Worm (Caenorhabditis elegans) whole organism, L3 larva: ENCODE results near the gene T05C12.11.

Experiments
- ama-1 ChIP-seq: fragments of 150-350 bp; optimal IDR thresholded peaks from 2 replicates; lab custom pipeline; 2018
- ceh-16 ChIP-seq: sonication (generic microtip); optimal IDR thresholded peaks from 2 replicates; lab custom pipeline; 2017; ENCODE audit warnings: missing biosample characterization, missing genetic modification characterization
- ceh-82 ChIP-seq: fragments of 150-350 bp; optimal IDR thresholded peaks from 2 replicates; lab custom pipeline; 2014; ENCODE audit warnings: missing biosample characterization, missing genetic modification characterization
- ceh-9 ChIP-seq: sonication (generic microtip); optimal IDR thresholded peaks from 2 replicates; lab custom pipeline; 2018; ENCODE audit warnings: missing biosample characterization, missing genetic modification characterization
- elt-1 ChIP-seq: fragments of 150-350 bp; optimal IDR thresholded peaks from 2 replicates; lab custom pipeline; 2014; ENCODE audit warnings: missing biosample characterization, missing genetic modification characterization
- elt-2 ChIP-seq: sonication (generic microtip); optimal IDR thresholded peaks from 2 replicates; lab custom pipeline; 2016; ENCODE audit warnings: missing genetic modification reagents, mild to moderate bottlenecking, missing genetic modification characterization, missing compliant biosample characterization
- eor-1 ChIP-seq, 2 experiments: fragments of 150-350 bp; optimal IDR thresholded peaks; 2 replicates each; lab custom pipeline; 2014 to 2018; ENCODE audit warnings: missing biosample characterization in 2 of 2, missing genetic modification characterization in 2 of 2
- fkh-2 ChIP-seq: fragments of 150-350 bp; optimal IDR thresholded peaks from 2 replicates; lab custom pipeline; 2014; ENCODE audit warnings: missing biosample characterization, missing genetic modification reagents, missing genetic modification characterization
- hmg-11 ChIP-seq: sonication (generic microtip); optimal IDR thresholded peaks from 2 replicates; lab custom pipeline; 2016; ENCODE audit warnings: missing genetic modification characterization, missing compliant biosample characterization
- jun-1 ChIP-seq: fragments of 150-350 bp; optimal IDR thresholded peaks from 2 replicates; lab custom pipeline; 2014; ENCODE audit warnings: missing biosample characterization, missing genetic modification reagents, missing genetic modification characterization
- lin-15B ChIP-seq: fragments of 150-350 bp; optimal IDR thresholded peaks from 2 replicates; lab custom pipeline; 2014; ENCODE audit warnings: missing biosample characterization, missing genetic modification characterization
- lin-39 ChIP-seq: fragments of 150-350 bp; optimal IDR thresholded peaks from 2 replicates; lab custom pipeline; 2018; ENCODE audit warnings: missing biosample characterization, missing genetic modification reagents, missing genetic modification characterization
- lsy-12 ChIP-seq: sonication (generic microtip); optimal IDR thresholded peaks from 2 replicates; lab custom pipeline; 2016; ENCODE audit warnings: mild to moderate bottlenecking, missing genetic modification characterization, missing compliant biosample characterization
- mdl-1 ChIP-seq: fragments of 150-350 bp; optimal IDR thresholded peaks from 2 replicates; lab custom pipeline; 2014; ENCODE audit warnings: missing biosample characterization, missing genetic modification characterization
- mml-1 ChIP-seq: fragments of 150-350 bp; sonication (generic microtip); optimal IDR thresholded peaks from 3 replicates; lab custom pipeline; 2014; ENCODE audit warnings: missing biosample characterization, missing genetic modification characterization
- nfya-1 ChIP-seq: sonication (generic microtip); optimal IDR thresholded peaks from 2 replicates; lab custom pipeline; 2017; ENCODE audit warnings: missing genetic modification characterization, mild to moderate bottlenecking, missing compliant biosample characterization, antibody characterized with exemption, moderate library complexity; ENCODE audit not compliant: insufficient read depth
- nhr-11 ChIP-seq: fragments of 150-350 bp; optimal IDR thresholded peaks from 2 replicates; lab custom pipeline; 2014; ENCODE audit warnings: missing biosample characterization, missing genetic modification characterization
- nhr-23 ChIP-seq: fragments of 150-350 bp; optimal IDR thresholded peaks from 2 replicates; lab custom pipeline; 2014; ENCODE audit warnings: missing biosample characterization, missing genetic modification reagents, missing genetic modification characterization
- nhr-25 ChIP-seq: sonication (generic microtip); optimal IDR thresholded peaks from 2 replicates; lab custom pipeline; 2017; ENCODE audit warnings: missing biosample characterization, missing genetic modification characterization
- nhr-43 ChIP-seq: sonication (generic microtip); optimal IDR thresholded peaks from 2 replicates; lab custom pipeline; 2016; ENCODE audit warnings: mild to moderate bottlenecking, missing genetic modification characterization, missing compliant biosample characterization; ENCODE audit not compliant: poor library complexity, severe bottlenecking
- nhr-76 ChIP-seq: fragments of 150-350 bp; sonication (generic microtip); optimal IDR thresholded peaks from 5 replicates; lab custom pipeline; 2014; ENCODE audit warnings: missing biosample characterization, missing genetic modification characterization
- pha-4 ChIP-seq: fragments of 150-350 bp; optimal IDR thresholded peaks from 2 replicates; lab custom pipeline; 2014; ENCODE audit warnings: missing biosample characterization, missing genetic modification reagents, missing genetic modification characterization
- pqm-1 ChIP-seq: fragments of 150-350 bp; optimal IDR thresholded peaks from 2 replicates; lab custom pipeline; 2017; ENCODE audit warnings: missing biosample characterization, missing genetic modification characterization, inconsistent platforms
- sea-2 ChIP-seq: fragments of 150-350 bp; sonication (generic microtip); optimal IDR thresholded peaks from 4 replicates; lab custom pipeline; 2014; ENCODE audit warnings: missing biosample characterization, missing genetic modification reagents, missing genetic modification characterization
- skn-1 ChIP-seq: fragments of 150-350 bp; optimal IDR thresholded peaks from 2 replicates; lab custom pipeline; 2014; ENCODE audit warnings: missing biosample characterization, missing genetic modification characterization
- snpc-4 ChIP-seq: fragments of 150-350 bp; optimal IDR thresholded peaks from 2 replicates; lab custom pipeline; 2014; ENCODE audit warnings: missing biosample characterization, missing genetic modification characterization
- unc-39 ChIP-seq: sonication (generic microtip); optimal IDR thresholded peaks from 4 replicates; lab custom pipeline; 2017; ENCODE audit warnings: missing biosample characterization, missing genetic modification characterization
- unc-62 ChIP-seq: fragments of 150-350 bp; sonication (generic microtip); optimal IDR thresholded peaks from 4 replicates; lab custom pipeline; 2014; ENCODE audit warnings: missing biosample characterization, missing genetic modification reagents, missing genetic modification characterization
- zag-1 ChIP-seq: fragments of 150-350 bp; optimal IDR thresholded peaks from 2 replicates; lab custom pipeline; 2014; ENCODE audit warnings: missing biosample characterization, missing genetic modification characterization
- ztf-11 ChIP-seq: fragments of 150-350 bp; optimal IDR thresholded peaks from 2 replicates; lab custom pipeline; 2014; ENCODE audit warnings: missing biosample characterization, missing genetic modification characterization
- ztf-4 ChIP-seq: fragments of 150-350 bp; optimal IDR thresholded peaks from 2 replicates; lab custom pipeline; 2014; ENCODE audit warnings: missing biosample characterization, missing genetic modification characterization

The T05C12.11 gene

ce11 chrII:8144543-8144942 lies 25.7 kb downstream of the T05C12.11 start, which contains the start of gene F10B5.2:
F10B5.2 (plus strand) TSS chrII:8144762.
- TF ChIP-seq eor-1 (tag; optimal IDR thresholded peaks at IDR 0.05; lab: Kevin White, UChicago) (no peak), ztf-11 (tag; lab: Kevin White, UChicago) (no peak), sea-2 (GFP tag; lab: Kevin White, UChicago) (no peak), zag-1 (tag; lab: Kevin White, UChicago) (no peak), pqm-1 (tag; lab: Kevin White, UChicago) (no peak), pha-4 (tag; lab: Kevin White, UChicago) (no peak), ama-1 (no peak)

- TF ChIP-seq sea-2 (GFP tag; lab: Kevin White, UChicago): no peak
- TF ChIP-seq lin-15B (tag; lab: Kevin White, UChicago): peak; percentile 84
- TF ChIP-seq nfya-1 (tag; lab: Kevin White, UChicago): peak; percentile 86
- TF ChIP-seq nhr-25 (tag; lab: Kevin White, UChicago): peak; percentile 45
- TF ChIP-seq unc-39 (tag; lab: Kevin White, UChicago): no peak
- TF ChIP-seq skn-1 (tag; lab: Kevin White, UChicago): no peak
- no peak for TF ChIP-seq jun-1
- TF ChIP-seq pha-4 (tag; lab: Kevin White, UChicago): peak; percentile 81
- TF ChIP-seq elt-2: peak; percentile 31
- peak; percentile 71 for TF ChIP-seq nhr-23 (tag; lab: Kevin White, UChicago)
- no peak for TF ChIP-seq lsy-12 (tag; lab: Kevin White, UChicago)
- peak; percentile 44 for TF ChIP-seq hmg-11
- peak; percentile 23 for TF ChIP-seq snpc-4 (tag; lab: Kevin White, UChicago)
- peak; percentile 29 for TF ChIP-seq lin-39
- no peak for TF ChIP-seq ceh-9 (tag; lab: Kevin White, UChicago)
Observed at ce11 chrII:8143278-8143931, 26.9 kb downstream of the T05C12.11 start, which contains the start of the genes ints-11 and rpl-10. ints-11 (minus strand) TSS chrII:8143478. rpl-10 (plus strand) TSS chrII:8143881.

DNA sequence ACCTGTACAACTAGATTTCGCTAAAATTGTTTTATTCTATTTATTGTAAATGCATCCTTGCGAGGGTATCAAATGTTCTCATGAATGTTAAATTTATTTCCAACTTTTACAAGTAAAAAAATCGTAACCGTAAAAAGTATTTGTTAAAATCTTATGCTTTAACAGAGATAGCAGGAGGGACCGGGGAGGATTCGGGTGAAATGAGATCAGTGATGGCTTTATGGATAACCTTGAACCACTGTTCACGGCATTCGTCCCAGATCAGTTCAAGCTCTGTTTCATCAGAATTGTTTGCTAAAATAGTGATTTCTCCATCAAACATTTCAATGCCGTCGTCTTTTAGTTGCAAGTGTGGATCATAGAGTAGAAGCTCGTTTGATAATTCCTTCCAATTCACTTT lies 29.1 kb downstream of the T05C12.11 start:
- TF ChIP-seq elt-1 (tag; lab: Kevin White, UChicago): no peak
- no peak for TF ChIP-seq jun-1
- TF ChIP-seq ama-1: no peak
- TF ChIP-seq elt-2: no peak
- no peak for TF ChIP-seq unc-62
- TF ChIP-seq ztf-4 (tag; lab: Kevin White, UChicago): no peak
- no peak for TF ChIP-seq mdl-1 (tag; lab: Kevin White, UChicago)
- TF ChIP-seq skn-1 (tag; lab: Kevin White, UChicago): no peak
- no peak for TF ChIP-seq mml-1 (tag; lab: Kevin White, UChicago)
- TF ChIP-seq ceh-9 (tag; lab: Kevin White, UChicago): no peak
- TF ChIP-seq eor-1 (tag; optimal IDR thresholded peaks at IDR 0.05; lab: Kevin White, UChicago): no peak
- no peak for TF ChIP-seq fkh-2 (tag; lab: Kevin White, UChicago)
- TF ChIP-seq hmg-11: no peak
- TF ChIP-seq ceh-82 (tag; lab: Kevin White, UChicago): no peak
- TF ChIP-seq lin-39: no peak

DNA sequence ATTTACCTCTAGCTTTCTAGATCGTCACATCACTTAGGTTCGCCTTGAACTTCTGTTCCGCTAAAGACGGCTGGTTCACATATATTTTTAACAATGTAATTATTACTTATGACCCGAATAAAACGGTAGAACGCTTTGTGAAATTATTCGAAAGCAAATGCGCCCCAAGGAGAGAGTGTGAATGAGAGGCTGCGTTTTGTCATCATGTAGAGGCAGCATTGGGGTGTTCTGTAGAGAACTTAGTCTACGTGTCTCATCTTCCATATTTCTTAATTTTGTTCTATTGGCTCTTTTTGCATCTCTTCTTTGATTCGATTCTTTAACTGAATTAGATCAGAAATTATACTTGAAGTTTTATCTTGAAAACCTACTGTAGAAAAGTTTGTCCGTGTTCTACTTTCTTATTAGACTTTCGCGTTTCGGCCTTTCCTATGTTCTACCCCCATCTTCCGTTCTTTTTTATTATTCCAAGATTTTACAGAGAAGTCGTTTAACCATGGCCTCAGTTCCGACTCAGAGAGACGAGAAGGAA lies 32.2 kb downstream of the T05C12.11 start, which contains the start of gene cdc-48.2:
Gene cdc-48.2, plus strand, starts transcription at position 482 of the 532 bp plus-strand sequence.
- TF ChIP-seq sea-2 (GFP tag; lab: Kevin White, UChicago) (no peak), nhr-76 (tag; lab: Kevin White, UChicago) (no peak), mdl-1 (tag; lab: Kevin White, UChicago) (no peak), lin-15B (tag; lab: Kevin White, UChicago) (peak; percentile 34), pqm-1 (tag; lab: Kevin White, UChicago) (no peak), jun-1 (no peak), ztf-11 (tag; lab: Kevin White, UChicago) (no peak), ceh-82 (tag; lab: Kevin White, UChicago) (no peak), nhr-11 (tag; lab: Kevin White, UChicago) (no peak), lin-39 (no peak), skn-1 (tag; lab: Kevin White, UChicago) (peak; percentile 90), elt-1 (tag; lab: Kevin White, UChicago) (no peak), ceh-16 (tag; lab: Kevin White, UChicago) (no peak), unc-39 (tag; lab: Kevin White, UChicago) (no peak), nfya-1 (tag; lab: Kevin White, UChicago) (peak; percentile 27), pha-4 (tag; lab: Kevin White, UChicago) (peak; percentile 2), nhr-43 (tag; lab: Kevin White, UChicago) (no peak), mml-1 (tag; lab: Kevin White, UChicago) (no peak)
